Fruit fly (Drosophila melanogaster) whole organism: Measurements from ENCODE around the gene CG8671.

Source experiments
- EcR ChIP-seq, 2 experiments: fragments of >200 bp; optimal IDR thresholded peaks; 2 replicates each; lab custom pipeline; 2017; ENCODE audit warnings: missing biosample characterization in 2 of 2, missing genetic modification characterization in 2 of 2, missing genetic modification reagents in 2 of 2
- pan ChIP-seq: fragments of >200 bp; optimal IDR thresholded peaks from 2 replicates; lab custom pipeline; 2017
- psq ChIP-seq: fragments of >200 bp; optimal IDR thresholded peaks from 2 replicates; lab custom pipeline; 2017

DNA sequence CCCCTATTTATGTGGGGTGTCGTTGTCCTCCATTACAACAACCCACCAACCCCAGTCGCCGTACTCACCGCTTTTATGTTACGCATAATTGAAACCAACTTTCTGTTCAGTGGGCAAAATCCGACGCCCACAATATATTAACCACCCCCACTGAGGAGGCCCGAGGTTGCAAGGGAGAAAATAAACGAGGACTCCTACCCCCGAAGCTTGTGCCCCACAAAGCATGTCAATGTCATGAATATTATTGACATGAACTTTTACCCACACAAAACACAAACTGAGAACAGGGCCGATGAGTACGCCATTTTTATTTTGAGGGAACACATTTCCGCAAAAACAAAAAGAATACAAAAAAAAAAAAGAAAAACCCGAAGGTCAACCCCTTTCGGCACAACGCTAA, 14.8 kb upstream of the CG8671 start:
- TF ChIP-seq EcR (GFP tag; optimal IDR thresholded peaks at IDR 0.05; lab: Kevin White, UChicago) (no peak), pan (lab: Kevin White, UChicago) (no peak), psq (no peak)
